Worm (Caenorhabditis elegans): ENCODE results near the gene Y119D3B.14.

The Y119D3B.14 gene

DNA sequence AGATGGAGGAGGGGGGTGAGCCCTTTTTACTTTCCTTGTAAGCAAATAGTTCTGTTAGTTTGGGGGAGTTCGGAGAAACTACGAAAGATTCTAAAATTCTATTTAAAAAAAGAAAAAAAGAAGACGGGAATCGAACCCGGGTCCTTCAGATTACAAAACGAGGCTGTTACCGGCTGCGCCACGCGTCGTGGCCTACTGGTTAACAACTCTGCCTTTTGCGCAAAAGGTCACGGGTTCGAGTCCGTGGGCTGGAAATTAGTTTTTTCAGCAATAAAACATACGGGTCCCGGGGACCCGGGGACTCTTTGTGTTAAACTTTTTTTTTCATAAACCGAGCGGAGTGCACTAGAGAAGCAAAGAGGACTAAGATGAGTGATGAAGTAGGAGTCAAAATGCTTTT lies 37.6 kb upstream of the Y119D3B.14 start (continued):
- no peak for TF ChIP-seq ceh-32 (tag; optimal IDR thresholded peaks at IDR 0.05; ENCODE audit: poor library complexity)
- no peak for TF ChIP-seq attf-4 (tag; optimal IDR thresholded peaks at IDR 0.05)
- 0 out of 2 replicates have a peak, but pooled peaks have one; percentile 36 for TF ChIP-seq tra-1 (GFP tag; IDR thresholded peaks at IDR 0.05)
- TF ChIP-seq lsy-2 (tag; optimal IDR thresholded peaks at IDR 0.05), result no peak
- peak; percentile 50; the same call in 1 of the 2 replicates for TF ChIP-seq ceh-20 (GFP tag; IDR thresholded peaks at IDR 0.05)
- TF ChIP-seq lin-38 (GFP tag; IDR thresholded peaks at IDR 0.05), result peak; percentile 51
- TF ChIP-seq nhr-48 (tag; optimal IDR thresholded peaks at IDR 0.05), result no peak
- TF ChIP-seq snpc-1.2 (GFP tag; IDR thresholded peaks at IDR 0.05), result no peak
- no peak for TF ChIP-seq arid-1 (GFP tag; conservative IDR thresholded peaks at IDR 0.05)
- TF ChIP-seq vab-7 (GFP tag; IDR thresholded peaks at IDR 0.05), result no peak
- no peak for TF ChIP-seq F49E8.2 (tag; optimal IDR thresholded peaks at IDR 0.05; ENCODE audit: borderline replicate concordance)
- TF ChIP-seq nhr-111 (GFP tag; optimal IDR thresholded peaks at IDR 0.05), result no peak
- TF ChIP-seq T20F7.1 (GFP tag; optimal IDR thresholded peaks at IDR 0.05), result no peak

DNA sequence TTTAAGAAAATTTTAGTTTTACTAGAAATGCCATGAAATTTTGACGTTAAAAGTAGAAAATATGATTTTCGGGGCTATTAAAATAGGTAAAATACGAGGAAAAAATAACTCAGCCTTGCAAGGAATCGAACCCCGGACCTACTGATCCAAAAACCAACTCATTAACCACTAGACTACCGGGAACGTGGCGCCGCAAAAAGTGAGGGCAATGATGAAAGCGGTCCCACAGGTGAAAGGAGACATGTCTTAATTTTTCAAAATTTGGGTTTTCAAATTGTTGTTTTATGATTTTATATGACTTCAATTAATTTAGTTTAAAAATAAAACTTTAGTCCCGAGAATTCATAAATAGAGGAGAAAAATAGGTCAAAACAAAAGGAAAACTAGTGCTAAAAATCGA lies 37.1 kb upstream of the Y119D3B.14 start:
- TF ChIP-seq lin-38 (GFP tag; IDR thresholded peaks at IDR 0.05) (peak; percentile 23; the same call in 1 of the 2 replicates), nhr-28 (tag; optimal IDR thresholded peaks at IDR 0.05) (no peak)

DNA sequence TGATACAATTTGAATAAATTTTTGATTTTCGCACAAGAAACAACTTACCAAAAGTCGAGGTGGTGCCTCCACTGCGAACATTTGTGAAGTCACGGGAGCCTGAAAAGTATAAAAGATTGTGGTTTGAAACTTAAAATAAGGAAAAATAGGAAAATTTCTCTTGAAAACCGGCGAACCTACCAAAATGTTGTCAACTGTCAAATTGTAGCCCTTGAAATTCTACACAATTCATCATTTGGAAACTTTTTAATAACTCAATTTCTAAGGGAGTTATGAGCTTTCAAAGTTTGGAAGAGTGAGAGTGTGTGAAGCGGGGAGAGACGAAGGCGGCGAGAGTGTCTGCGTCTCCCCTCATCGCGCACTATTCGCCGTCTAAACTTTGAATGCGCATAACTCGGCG lies 36.6 kb upstream of the Y119D3B.14 start, which contains the start of gene pes-4:
TSS of gene pes-4 (minus strand) at position 101 of the 400 bp plus-strand sequence.
- TF ChIP-seq Y105C5A.15 (GFP tag; IDR thresholded peaks at IDR 0.05) (no peak), mep-1 (tag; optimal IDR thresholded peaks at IDR 0.05) (no peak), ceh-20 (GFP tag; IDR thresholded peaks at IDR 0.05) (no peak), ceh-44 (GFP tag; IDR thresholded peaks at IDR 0.05) (no peak), ctbp-1 (GFP tag; IDR thresholded peaks at IDR 0.05) (no peak), lir-3 (tag; optimal IDR thresholded peaks at IDR 0.05) (no peak), aly-2 (tag; optimal IDR thresholded peaks at IDR 0.05) (no peak), skn-1 (tag; optimal IDR thresholded peaks at IDR 0.05) (no peak), lin-29 (GFP tag; IDR thresholded peaks at IDR 0.05) (no peak), ces-1 (GFP tag; optimal IDR thresholded peaks at IDR 0.05) (no peak), nhr-77 (tag; optimal IDR thresholded peaks at IDR 0.05) (no peak), ama-1 (optimal IDR thresholded peaks at IDR 0.05) (no peak), ZK546.5 (tag; optimal IDR thresholded peaks at IDR 0.05) (no peak), Y48G9A.11 (GFP tag; IDR thresholded peaks at IDR 0.05) (no peak), madf-5 (GFP tag; IDR thresholded peaks at IDR 0.05) (no peak), nhr-11 (tag; optimal IDR thresholded peaks at IDR 0.05) (no peak)

DNA sequence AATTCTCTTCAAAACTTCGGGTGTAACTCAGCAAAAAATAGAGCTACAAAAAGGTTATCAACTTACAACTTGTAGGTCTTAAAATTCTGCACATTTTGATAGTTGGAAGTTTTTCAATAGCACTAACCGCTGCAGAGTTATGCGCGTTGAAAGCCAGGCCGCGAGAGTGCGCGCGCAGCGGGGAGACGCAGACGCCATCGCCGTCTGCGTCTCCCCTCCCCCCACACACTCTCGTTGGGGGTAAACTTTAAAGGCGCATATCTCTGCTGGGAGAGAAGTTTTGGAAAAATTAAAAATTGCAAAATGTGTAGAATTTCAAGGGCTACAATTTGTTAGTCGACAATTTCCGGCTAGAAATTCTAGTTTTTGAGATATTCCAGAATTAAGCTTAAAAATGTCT lies 35.9 kb upstream of the Y119D3B.14 start:
- TF ChIP-seq lir-3 (tag; optimal IDR thresholded peaks at IDR 0.05) (no peak), lin-38 (GFP tag; IDR thresholded peaks at IDR 0.05) (0 out of 2 replicates have a peak, but pooled peaks have one; percentile 8), set-16 (GFP tag; IDR thresholded peaks at IDR 0.05) (peak; percentile 34; the same call in 1 of the 2 replicates)

DNA sequence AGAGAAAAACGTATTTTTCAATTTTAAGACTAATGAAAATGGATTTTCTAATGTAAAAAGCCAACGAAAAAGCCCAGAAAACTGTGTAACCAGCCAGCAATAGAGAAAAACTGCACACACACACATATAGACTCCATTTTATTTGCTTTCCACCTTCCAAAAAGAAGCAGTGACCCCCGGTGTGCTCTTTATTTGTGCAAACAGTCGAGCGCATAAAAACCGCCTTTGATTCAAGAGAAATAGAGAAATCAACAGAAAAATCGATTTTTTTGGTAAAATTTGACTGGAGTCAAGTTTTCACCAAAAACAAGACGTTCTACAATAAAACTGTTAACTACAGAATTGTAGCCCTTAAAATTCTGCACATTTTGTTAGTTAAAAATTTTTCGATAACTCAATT lies 35.0 kb upstream of the Y119D3B.14 start:
- TF ChIP-seq dve-1 (tag; optimal IDR thresholded peaks at IDR 0.05; ENCODE audit: insufficient read depth) (no peak), pha-4 (GFP tag; IDR thresholded peaks at IDR 0.05) (no peak), pha-4 (tag; optimal IDR thresholded peaks at IDR 0.05) (peak; percentile 72)

DNA sequence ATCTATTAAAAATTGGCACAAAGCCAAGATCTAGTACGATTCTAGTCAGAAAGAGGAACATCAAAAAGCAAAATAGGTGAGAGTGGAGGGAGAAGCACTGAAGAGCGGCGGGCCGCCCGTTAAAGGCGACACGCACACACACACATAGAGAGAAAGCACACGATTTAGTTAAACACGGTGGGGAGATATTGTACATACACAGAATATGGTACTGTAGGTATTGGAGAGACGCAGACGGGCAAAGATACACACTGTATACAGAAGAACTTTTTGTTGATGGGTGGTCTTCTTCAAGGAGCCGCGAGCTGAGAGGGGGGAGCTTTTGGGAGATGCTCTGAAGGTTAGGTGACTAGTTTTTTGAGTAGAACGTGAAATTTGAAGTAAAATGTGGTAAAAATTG lies 32.6 kb upstream of the Y119D3B.14 start:
- no peak for TF ChIP-seq vab-7 (GFP tag; IDR thresholded peaks at IDR 0.05)
- TF ChIP-seq mxl-3 (GFP tag; optimal IDR thresholded peaks at IDR 0.05), result no peak
- TF ChIP-seq snpc-1.2 (GFP tag; IDR thresholded peaks at IDR 0.05), result no peak
- TF ChIP-seq ZK337.2 (GFP tag; IDR thresholded peaks at IDR 0.05), result no peak
- TF ChIP-seq gei-8 (GFP tag; optimal IDR thresholded peaks at IDR 0.05), result no peak
- TF ChIP-seq F37D6.2 (tag; optimal IDR thresholded peaks at IDR 0.05), result no peak
- peak; percentile 9 for TF ChIP-seq dve-1 (tag; optimal IDR thresholded peaks at IDR 0.05; ENCODE audit: insufficient read depth)
- TF ChIP-seq unc-130 (GFP tag; optimal IDR thresholded peaks at IDR 0.05), result no peak
- TF ChIP-seq lir-3 (tag; optimal IDR thresholded peaks at IDR 0.05), result no peak
- TF ChIP-seq Y5F2A.4 (GFP tag; optimal IDR thresholded peaks at IDR 0.05), result no peak
- no peak for TF ChIP-seq lin-39 (tag; optimal IDR thresholded peaks at IDR 0.05)
- no peak for TF ChIP-seq snpc-4 (tag; optimal IDR thresholded peaks at IDR 0.05)
- peak; percentile 41 for TF ChIP-seq nhr-28 (tag; optimal IDR thresholded peaks at IDR 0.05)
- TF ChIP-seq lin-1 (GFP tag; IDR thresholded peaks at IDR 0.05), result no peak
- no peak for TF ChIP-seq nhr-11 (tag; optimal IDR thresholded peaks at IDR 0.05)
- no peak for TF ChIP-seq nhr-48 (tag; optimal IDR thresholded peaks at IDR 0.05)
- no peak for TF ChIP-seq ceh-82 (tag; optimal IDR thresholded peaks at IDR 0.05)
